Fruit fly (Drosophila melanogaster) whole organism, embryonic: Measurements from ENCODE around the gene Ras85D.

Source experiments
- ATbp ChIP-seq: fragments of 200-800 bp; sonication (Bioruptor generic); optimal IDR thresholded peaks from 2 replicates; lab custom pipeline; 2017; ENCODE audit warnings: missing biosample characterization, mild to moderate bottlenecking, missing genetic modification characterization, missing genetic modification reagents
- Atf-2 ChIP-seq: fragments of 200-800 bp; sonication (Bioruptor generic); optimal IDR thresholded peaks from 2 replicates; lab custom pipeline; 2016; ENCODE audit warnings: missing biosample characterization, missing genetic modification characterization
- BtbVII ChIP-seq: fragments of 200-800 bp; sonication (Bioruptor generic); optimal IDR thresholded peaks from 3 replicates; lab custom pipeline; 2017; ENCODE audit warnings: missing biosample characterization, mild to moderate bottlenecking, missing genetic modification characterization
- CG10543 ChIP-seq: fragments of 200-800 bp; sonication (Bioruptor generic); optimal IDR thresholded peaks from 3 replicates; lab custom pipeline; 2017; ENCODE audit warnings: missing biosample characterization, mild to moderate bottlenecking, missing genetic modification characterization, moderate library complexity
- CG11093 ChIP-seq: fragments of 200-800 bp; sonication (Bioruptor generic); IDR thresholded peaks from 3 replicates; pipeline ENCODE4 v1.3.6; 2022; ENCODE audit warnings: missing biosample characterization, missing genetic modification characterization
- CG11723 ChIP-seq: fragments of 200-800 bp; sonication (Bioruptor generic); optimal IDR thresholded peaks from 2 replicates; lab custom pipeline; 2017; ENCODE audit warnings: missing biosample characterization, mild to moderate bottlenecking, missing genetic modification characterization
- CG12391 ChIP-seq: fragments of 200-800 bp; sonication (Bioruptor generic); optimal IDR thresholded peaks from 3 replicates; lab custom pipeline; 2018; ENCODE audit warnings: missing biosample characterization, mild to moderate bottlenecking, missing genetic modification characterization, moderate library complexity
- CG12659 ChIP-seq: fragments of 200-800 bp; sonication (Bioruptor generic); optimal IDR thresholded peaks from 3 replicates; lab custom pipeline; 2017; ENCODE audit warnings: mild to moderate bottlenecking, missing biosample characterization, missing genetic modification reagents, missing genetic modification characterization
- CG13624 ChIP-seq: fragments of 200-800 bp; sonication (Bioruptor generic); optimal IDR thresholded peaks from 2 replicates; lab custom pipeline; 2016; ENCODE audit warnings: missing biosample characterization, missing genetic modification characterization
- CG15601 ChIP-seq: fragments of 200-800 bp; sonication (Bioruptor generic); optimal IDR thresholded peaks from 3 replicates; lab custom pipeline; 2019; ENCODE audit warnings: missing biosample characterization, mild to moderate bottlenecking, missing genetic modification characterization, moderate library complexity
- CG15696 ChIP-seq: fragments of 200-800 bp; sonication (Bioruptor generic); optimal IDR thresholded peaks from 2 replicates; lab custom pipeline; 2019; ENCODE audit warnings: missing biosample characterization, mild to moderate bottlenecking, missing genetic modification characterization, moderate library complexity
- CG2116 ChIP-seq: fragments of 200-800 bp; sonication (Bioruptor generic); optimal IDR thresholded peaks from 3 replicates; lab custom pipeline; 2018; ENCODE audit warnings: missing biosample characterization, mild to moderate bottlenecking, missing genetic modification characterization
- CG2202 ChIP-seq: fragments of 200-800 bp; sonication (Bioruptor generic); optimal IDR thresholded peaks from 2 replicates; lab custom pipeline; 2018; ENCODE audit warnings: missing biosample characterization, mild to moderate bottlenecking, missing genetic modification characterization
- CG2875 ChIP-seq: fragments of 200-800 bp; sonication (Bioruptor generic); optimal IDR thresholded peaks from 2 replicates; lab custom pipeline; 2017; ENCODE audit warnings: missing biosample characterization, mild to moderate bottlenecking, missing genetic modification characterization, missing genetic modification reagents
- CG30020 ChIP-seq: fragments of 200-800 bp; optimal IDR thresholded peaks from 2 replicates; lab custom pipeline; 2019; ENCODE audit warnings: missing biosample characterization, mild to moderate bottlenecking, missing genetic modification characterization, moderate library complexity
- CG3995 ChIP-seq: fragments of 200-800 bp; sonication (Bioruptor generic); optimal IDR thresholded peaks from 3 replicates; lab custom pipeline; 2016; ENCODE audit warnings: missing biosample characterization, missing genetic modification characterization
- CG7357 ChIP-seq: fragments of 200-800 bp; sonication (Bioruptor generic); IDR thresholded peaks from 3 replicates; pipeline ENCODE4 v1.3.6; 2022; ENCODE audit warnings: missing biosample characterization, missing genetic modification characterization
- CG7556 ChIP-seq: fragments of 200-800 bp; sonication (Bioruptor generic); optimal IDR thresholded peaks from 2 replicates; lab custom pipeline; 2017; ENCODE audit warnings: missing biosample characterization, mild to moderate bottlenecking, missing genetic modification characterization
- CG8281 ChIP-seq: fragments of 200-800 bp; sonication (Bioruptor generic); optimal IDR thresholded peaks from 2 replicates; lab custom pipeline; 2018; ENCODE audit warnings: missing biosample characterization, mild to moderate bottlenecking, missing genetic modification characterization, moderate library complexity
- CG9797 ChIP-seq: fragments of 200-800 bp; sonication (Bioruptor generic); optimal IDR thresholded peaks from 3 replicates; lab custom pipeline; 2018; ENCODE audit warnings: missing biosample characterization, mild to moderate bottlenecking, missing genetic modification characterization
- CG9932 ChIP-seq: fragments of 200-800 bp; sonication (Bioruptor generic); IDR thresholded peaks from 2 replicates; pipeline ENCODE4 v1.3.6; 2022; ENCODE audit warnings: missing biosample characterization, missing genetic modification characterization
- CTCF ChIP-seq: fragments of 200-800 bp; sonication (Bioruptor generic); optimal IDR thresholded peaks from 2 replicates; lab custom pipeline; 2017; ENCODE audit warnings: missing biosample characterization, mild to moderate bottlenecking, missing genetic modification characterization, moderate library complexity
- Elba2 ChIP-seq: fragments of 200-800 bp; sonication (Bioruptor generic); optimal IDR thresholded peaks from 3 replicates; lab custom pipeline; 2016; ENCODE audit warnings: missing biosample characterization, missing genetic modification characterization
- HmgZ ChIP-seq: fragments of 200-800 bp; sonication (Bioruptor generic); optimal IDR thresholded peaks from 2 replicates; lab custom pipeline; 2018; ENCODE audit warnings: missing biosample characterization, mild to moderate bottlenecking, missing genetic modification characterization
- Hr78 ChIP-seq, 2 experiments: fragments of 200-800 bp in 1 of 2; fragments of >200 bp in 1 of 2; sonication (Bioruptor generic) in 1 of 2; optimal IDR thresholded peaks; 2 replicates each; lab custom pipeline; 2017 to 2019; ENCODE audit warnings: missing biosample characterization in 2 of 2, missing genetic modification characterization in 2 of 2, mild to moderate bottlenecking in 1 of 2, moderate library complexity in 1 of 2
- Nf-YC ChIP-seq: fragments of 200-800 bp; optimal IDR thresholded peaks from 3 replicates; lab custom pipeline; 2019; ENCODE audit warnings: missing biosample characterization, mild to moderate bottlenecking, missing genetic modification characterization, moderate library complexity
- Side ChIP-seq: fragments of 200-800 bp; sonication (Bioruptor generic); optimal IDR thresholded peaks from 2 replicates; lab custom pipeline; 2016; ENCODE audit warnings: missing biosample characterization, missing genetic modification characterization
- YL-1 ChIP-seq: fragments of 200-800 bp; sonication (Bioruptor generic); optimal IDR thresholded peaks from 3 replicates; lab custom pipeline; 2017; ENCODE audit warnings: missing biosample characterization, mild to moderate bottlenecking, missing genetic modification characterization
- crc ChIP-seq: fragments of 200-800 bp; sonication (Bioruptor generic); optimal IDR thresholded peaks from 2 replicates; lab custom pipeline; 2016; ENCODE audit warnings: missing biosample characterization, missing genetic modification characterization
- danr ChIP-seq: fragments of 200-800 bp; sonication (Bioruptor generic); IDR thresholded peaks from 2 replicates; pipeline ENCODE4 v1.3.6; 2022; ENCODE audit warnings: missing biosample characterization, missing genetic modification characterization
- ewg ChIP-seq: fragments of 200-800 bp; sonication (Bioruptor generic); optimal IDR thresholded peaks from 3 replicates; lab custom pipeline; 2017; ENCODE audit warnings: mild to moderate bottlenecking, missing biosample characterization, missing genetic modification reagents, missing genetic modification characterization
- exex ChIP-seq: fragments of 200-800 bp; sonication (Bioruptor generic); optimal IDR thresholded peaks from 4 replicates; lab custom pipeline; 2018; ENCODE audit warnings: missing biosample characterization, mild to moderate bottlenecking, missing genetic modification characterization, moderate library complexity
- ftz-f1 ChIP-seq: fragments of 200-800 bp; sonication (Bioruptor generic); optimal IDR thresholded peaks from 2 replicates; lab custom pipeline; 2016; ENCODE audit warnings: missing biosample characterization, missing genetic modification characterization
- gem ChIP-seq: fragments of 200-800 bp; sonication (Bioruptor generic); optimal IDR thresholded peaks from 2 replicates; lab custom pipeline; 2019; ENCODE audit warnings: missing biosample characterization, mild to moderate bottlenecking, missing genetic modification characterization, moderate library complexity
- gfzf ChIP-seq: fragments of 200-800 bp; sonication (Bioruptor generic); optimal IDR thresholded peaks from 2 replicates; lab custom pipeline; 2016; ENCODE audit warnings: missing biosample characterization, mild to moderate bottlenecking, missing genetic modification characterization, moderate library complexity
- gsb-n ChIP-seq: fragments of 200-800 bp; sonication (Bioruptor generic); optimal IDR thresholded peaks from 3 replicates; lab custom pipeline; 2018; ENCODE audit warnings: missing biosample characterization, mild to moderate bottlenecking, missing genetic modification characterization
- her ChIP-seq: fragments of 200-800 bp; sonication (Bioruptor generic); optimal IDR thresholded peaks from 2 replicates; lab custom pipeline; 2016; ENCODE audit warnings: missing biosample characterization, missing genetic modification characterization
- kah ChIP-seq: fragments of 200-800 bp; sonication (Bioruptor generic); optimal IDR thresholded peaks from 2 replicates; lab custom pipeline; 2018; ENCODE audit warnings: missing biosample characterization, mild to moderate bottlenecking, missing genetic modification characterization
- lab ChIP-seq: fragments of 200-800 bp; sonication (Bioruptor generic); optimal IDR thresholded peaks from 3 replicates; lab custom pipeline; 2017; ENCODE audit warnings: missing biosample characterization, missing genetic modification characterization, mild to moderate bottlenecking, moderate library complexity, missing genetic modification reagents
- lilli ChIP-seq: fragments of 200-800 bp; sonication (Bioruptor generic); optimal IDR thresholded peaks from 3 replicates; lab custom pipeline; 2016; ENCODE audit warnings: missing biosample characterization, missing genetic modification characterization
- nau ChIP-seq: fragments of 200-800 bp; sonication (Bioruptor generic); optimal IDR thresholded peaks from 3 replicates; lab custom pipeline; 2017; ENCODE audit warnings: missing biosample characterization, mild to moderate bottlenecking, missing genetic modification characterization, missing genetic modification reagents
- onecut ChIP-seq: fragments of 200-800 bp; sonication (Bioruptor generic); IDR thresholded peaks from 2 replicates; pipeline ENCODE4 v1.3.6; 2022; ENCODE audit warnings: missing biosample characterization, missing genetic modification characterization
- org-1 ChIP-seq: fragments of 200-800 bp; sonication (Bioruptor generic); optimal IDR thresholded peaks from 2 replicates; lab custom pipeline; 2017; ENCODE audit warnings: missing biosample characterization, missing genetic modification characterization
- pzg ChIP-seq: fragments of 200-800 bp; sonication (Bioruptor generic); optimal IDR thresholded peaks from 3 replicates; lab custom pipeline; 2018; ENCODE audit warnings: missing biosample characterization, mild to moderate bottlenecking, missing genetic modification characterization, moderate library complexity
- salm ChIP-seq: fragments of 200-800 bp; sonication (Bioruptor generic); optimal IDR thresholded peaks from 2 replicates; lab custom pipeline; 2018; ENCODE audit warnings: missing biosample characterization, mild to moderate bottlenecking, missing genetic modification characterization
- trem ChIP-seq: fragments of 200-800 bp; optimal IDR thresholded peaks from 3 replicates; lab custom pipeline; 2019; ENCODE audit warnings: missing biosample characterization, mild to moderate bottlenecking, missing genetic modification characterization, moderate library complexity
- yki ChIP-seq: fragments of >200 bp; optimal IDR thresholded peaks from 3 replicates; lab custom pipeline; 2018
- zf30C ChIP-seq: fragments of 200-800 bp; sonication (Bioruptor generic); optimal IDR thresholded peaks from 3 replicates; lab custom pipeline; 2018; ENCODE audit warnings: missing biosample characterization, mild to moderate bottlenecking, missing genetic modification characterization

Gene Ras85D

dm6 chr3R:9551659-9552435 is 39.0 kb upstream of the Ras85D start, which contains the start of the genes mura and RnpS1 (continued):
- TF ChIP-seq Nf-YC (tag; lab: Kevin White, UChicago) (peak; percentile 14), CG2116 (GFP tag; lab: Kevin White, UChicago) (peak; percentile 25), trem (tag; lab: Kevin White, UChicago) (peak; percentile 69), gfzf (GFP tag; lab: Kevin White, UChicago) (peak; percentile 77), HmgZ (tag; lab: Kevin White, UChicago) (no peak), CG30020 (tag; lab: Kevin White, UChicago) (peak; percentile 36), ftz-f1 (GFP tag; lab: Kevin White, UChicago) (peak; percentile 90), CG7357 (GFP tag; lab: Robert Waterston, UW) (no peak), YL-1 (GFP tag; lab: Kevin White, UChicago) (peak; percentile 30), CG7556 (GFP tag; lab: Kevin White, UChicago) (no peak), gem (peak; percentile 25), gsb-n (tag; lab: Kevin White, UChicago) (peak; percentile 42), CG2202 (tag; lab: Kevin White, UChicago) (no peak), CG15696 (tag; lab: Kevin White, UChicago) (peak; percentile 1), CG15601 (tag; lab: Kevin White, UChicago) (peak; percentile 43), ewg (peak; percentile 56), salm (no peak), CG12391 (tag; lab: Kevin White, UChicago) (peak; percentile 27), Hr78 (GFP tag; optimal IDR thresholded peaks at IDR 0.05; lab: Kevin White, UChicago) (peak in 1 of 2 experiments; percentile 95), CG9797 (peak; percentile 89), CG12659 (GFP tag; lab: Kevin White, UChicago) (peak; percentile 43), Atf-2 (GFP tag; lab: Kevin White, UChicago) (no peak), pzg (GFP tag; lab: Kevin White, UChicago) (peak; percentile 56), Elba2 (GFP tag; lab: Kevin White, UChicago) (no peak), CG10543 (GFP tag; lab: Kevin White, UChicago) (peak; percentile 55)

DNA sequence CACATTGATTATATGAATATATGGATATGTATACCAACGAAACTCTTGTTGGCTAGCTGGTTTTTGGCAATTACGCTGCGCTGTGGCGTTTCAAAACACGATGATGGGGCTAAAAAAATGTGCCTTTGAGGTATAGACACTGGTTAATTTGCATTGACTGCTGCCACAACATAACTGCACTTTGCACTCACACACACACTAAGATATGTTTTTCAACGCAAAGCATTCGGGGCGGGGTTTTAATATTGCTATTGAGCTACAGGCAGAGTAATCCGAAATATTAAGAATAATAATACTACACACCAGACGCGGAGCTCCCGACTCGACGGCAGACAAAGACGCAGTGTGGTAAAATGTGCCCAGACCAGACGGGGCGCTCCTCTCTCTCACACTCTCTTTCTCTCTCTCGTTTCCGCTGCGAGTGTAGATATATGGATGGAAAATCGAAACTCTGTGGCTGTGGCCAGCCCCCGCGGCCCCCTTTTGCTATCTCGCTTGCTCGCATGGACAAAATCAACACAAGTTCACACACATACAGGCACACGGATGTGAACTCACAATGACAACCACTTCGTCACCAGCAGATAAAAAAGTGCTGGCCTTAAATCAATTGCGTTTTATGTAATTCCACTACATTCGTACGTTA is 38.3 kb upstream of the Ras85D start:
- TF ChIP-seq zf30C (GFP tag; lab: Kevin White, UChicago) (peak; percentile 0), her (GFP tag; lab: Kevin White, UChicago) (peak; percentile 68), danr (GFP tag; lab: Robert Waterston, UW) (no peak), yki (lab: Kevin White, UChicago) (peak; percentile 50), CTCF (GFP tag; lab: Kevin White, UChicago) (peak; percentile 13), CG9932 (GFP tag; lab: Robert Waterston, UW) (no peak), nau (GFP tag; lab: Kevin White, UChicago) (peak; percentile 71), CG2875 (GFP tag; lab: Kevin White, UChicago) (peak; percentile 55), lab (peak; percentile 68), CG3995 (GFP tag; lab: Kevin White, UChicago) (peak; percentile 5), onecut (GFP tag; lab: Robert Waterston, UW) (peak; percentile 98), ATbp (GFP tag; lab: Kevin White, UChicago) (peak; percentile 24), org-1 (peak; percentile 25), kah (GFP tag; lab: Kevin White, UChicago) (peak; percentile 96), lilli (GFP tag; lab: Kevin White, UChicago) (peak; percentile 25), CG13624 (GFP tag; lab: Kevin White, UChicago) (peak; percentile 74), CG11093 (GFP tag; lab: Robert Waterston, UW) (no peak), exex (tag; lab: Kevin White, UChicago) (peak; percentile 36), BtbVII (GFP tag; lab: Kevin White, UChicago) (peak; percentile 69), CG8281 (tag; lab: Kevin White, UChicago) (peak; percentile 11), crc (GFP tag; lab: Kevin White, UChicago) (no peak), Side (GFP tag; lab: Kevin White, UChicago) (peak; percentile 66), CG11723 (peak; percentile 32)
